Worm (Caenorhabditis elegans): ENCODE results near the gene C44B7.11.
A peak's percentile ranks its signal among the peaks of the same experiment; 100 is the strongest.

Gene C44B7.11

DNA sequence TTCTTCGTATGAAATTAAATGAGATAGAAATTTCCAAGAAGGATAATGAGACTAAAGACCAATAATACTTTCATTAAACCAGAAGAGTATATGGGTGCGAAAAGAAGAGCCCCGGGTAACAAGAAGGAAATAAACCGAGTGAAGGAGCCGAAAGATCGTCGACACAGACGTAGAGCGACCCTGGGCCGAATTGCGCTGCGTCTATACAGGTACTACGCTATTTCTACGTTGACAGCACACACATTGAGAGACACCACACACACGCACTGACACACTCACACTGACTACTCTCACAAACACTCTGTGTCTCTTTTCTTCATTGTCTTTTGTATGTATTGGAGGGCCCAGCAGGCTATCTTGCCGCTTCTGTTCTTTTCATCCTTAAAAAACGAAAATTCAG, 38.5 kb downstream of the C44B7.11 start (continued):
- TF ChIP-seq mel-28 (tag; optimal IDR thresholded peaks at IDR 0.05; ENCODE audit: borderline replicate concordance), result no peak

DNA sequence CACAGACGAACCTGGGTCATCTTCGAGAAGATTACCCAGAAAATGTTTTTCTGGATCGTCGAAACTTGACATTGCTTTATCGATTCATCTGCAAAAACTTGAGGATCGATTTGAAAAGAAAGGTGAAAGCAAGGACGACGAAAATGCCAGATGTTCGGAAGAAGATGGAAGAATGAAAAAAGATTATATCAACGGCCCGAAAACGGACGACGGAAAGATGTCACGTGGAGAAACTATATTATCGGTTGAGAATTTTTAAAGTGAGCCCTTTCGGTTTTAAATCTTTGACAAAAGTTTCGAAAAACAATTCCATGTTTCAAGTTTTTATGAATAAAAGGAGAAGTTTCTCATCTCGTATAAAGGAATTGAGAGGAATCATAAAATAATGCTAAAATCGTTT, 39.1 kb downstream of the C44B7.11 start, which contains the start of gene dnj-5:
Gene dnj-5, minus strand, starts transcription at position 101 of the 400 bp plus-strand sequence.
- TF ChIP-seq egl-18 (GFP tag; IDR thresholded peaks at IDR 0.05), result no peak
- no peak for TF ChIP-seq nhr-120 (GFP tag; IDR thresholded peaks at IDR 0.05)
- no peak for TF ChIP-seq let-526 (GFP tag; IDR thresholded peaks at IDR 0.05)
- no peak for TF ChIP-seq ZK185.1 (tag; optimal IDR thresholded peaks at IDR 0.05; ENCODE audit: poor library complexity, severe bottlenecking)
- no peak for TF ChIP-seq ceh-79 (tag; optimal IDR thresholded peaks at IDR 0.05)
- no peak for TF ChIP-seq fkh-3 (tag; optimal IDR thresholded peaks at IDR 0.05)
- TF ChIP-seq nfya-2 (GFP tag; IDR thresholded peaks at IDR 0.05), result no peak
- no peak for TF ChIP-seq T07F8.4 (tag; optimal IDR thresholded peaks at IDR 0.05)
- no peak for TF ChIP-seq xnd-1 (tag; optimal IDR thresholded peaks at IDR 0.05)
- no peak for TF ChIP-seq cebp-2 (GFP tag; IDR thresholded peaks at IDR 0.05)
- no peak for TF ChIP-seq K12H6.12 (tag; optimal IDR thresholded peaks at IDR 0.05)
- no peak for TF ChIP-seq gei-17 (GFP tag; optimal IDR thresholded peaks at IDR 0.05)
- TF ChIP-seq ccch-3 (GFP tag; optimal IDR thresholded peaks at IDR 0.05), result no peak
- TF ChIP-seq D2030.7 (GFP tag; IDR thresholded peaks at IDR 0.05), result no peak

ce11 chrII:6853059-6853466, 44.3 kb downstream of the C44B7.11 start:
- peak; percentile 10 to 26 for TF ChIP-seq rec-8 (tag; optimal IDR thresholded peaks at IDR 0.05)
- no peak for TF ChIP-seq mes-4 (tag; optimal IDR thresholded peaks at IDR 0.05)
- TF ChIP-seq mcd-1 (GFP tag; IDR thresholded peaks at IDR 0.05), result peak; percentile 74
- peak; percentile 35 for TF ChIP-seq mxl-1 (tag; optimal IDR thresholded peaks at IDR 0.05)
- no peak for TF ChIP-seq dpl-1 (GFP tag; optimal IDR thresholded peaks at IDR 0.05)
- no peak for TF ChIP-seq hsf-1 (GFP tag; IDR thresholded peaks at IDR 0.05)
- TF ChIP-seq lag-1 (GFP tag; IDR thresholded peaks at IDR 0.05), result no peak
- peak; percentile 95 for TF ChIP-seq him-1 (tag; optimal IDR thresholded peaks at IDR 0.05)
- TF ChIP-seq cebp-2 (GFP tag; IDR thresholded peaks at IDR 0.05), result no peak
- no peak for TF ChIP-seq C06A6.2 (GFP tag; conservative IDR thresholded peaks at IDR 0.05)
- TF ChIP-seq B0019.2 (GFP tag; conservative IDR thresholded peaks at IDR 0.05), result no peak
- TF ChIP-seq attf-6 (GFP tag; IDR thresholded peaks at IDR 0.05), result 0 out of 2 replicates have a peak, but pooled peaks have one; percentile 28
- TF ChIP-seq unc-130 (GFP tag; optimal IDR thresholded peaks at IDR 0.05), result no peak
- peak; percentile 25 for TF ChIP-seq ets-4 (GFP tag; optimal IDR thresholded peaks at IDR 0.05)
- TF ChIP-seq K12H6.12 (tag; optimal IDR thresholded peaks at IDR 0.05), result peak; percentile 69
- no peak for TF ChIP-seq madf-8 (GFP tag; conservative IDR thresholded peaks at IDR 0.05)
- TF ChIP-seq efl-1 (GFP tag; optimal IDR thresholded peaks at IDR 0.05), result no peak
- peak; percentile 67 for TF ChIP-seq rpc-1 (optimal IDR thresholded peaks at IDR 0.05)
- TF ChIP-seq rpc-1 (tag; optimal IDR thresholded peaks at IDR 0.05), result peak; percentile 74
- no peak for TF ChIP-seq sptf-2 (GFP tag; optimal IDR thresholded peaks at IDR 0.05)
- peak; percentile 79 for TF ChIP-seq madf-3 (GFP tag; IDR thresholded peaks at IDR 0.05)
- TF ChIP-seq snpc-1.1 (tag; optimal IDR thresholded peaks at IDR 0.05; ENCODE audit: insufficient read depth), result no peak
- no peak for TF ChIP-seq F39B2.1 (GFP tag; IDR thresholded peaks at IDR 0.05)
- no peak for TF ChIP-seq tbx-9 (tag; optimal IDR thresholded peaks at IDR 0.05; ENCODE audit: borderline replicate concordance)
- no peak for TF ChIP-seq cebp-1 (GFP tag; IDR thresholded peaks at IDR 0.05)
- peak; percentile 72 for TF ChIP-seq cebp-1 (tag; optimal IDR thresholded peaks at IDR 0.05)
- TF ChIP-seq ztf-3 (GFP tag; optimal IDR thresholded peaks at IDR 0.05), result no peak
- TF ChIP-seq bed-1 (GFP tag; IDR thresholded peaks at IDR 0.05), result no peak
- no peak for TF ChIP-seq Y95B8A.8 (GFP tag; IDR thresholded peaks at IDR 0.05)
- TF ChIP-seq repo-1 (tag; optimal IDR thresholded peaks at IDR 0.05), result no peak
- 0 out of 2 replicates have a peak, but pooled peaks have one; percentile 55 for TF ChIP-seq F37B4.10 (GFP tag; IDR thresholded peaks at IDR 0.05)
- peak; percentile 82 for TF ChIP-seq ztf-25 (GFP tag; IDR thresholded peaks at IDR 0.05)
- TF ChIP-seq lin-54 (GFP tag; optimal IDR thresholded peaks at IDR 0.05), result peak; percentile 60
- TF ChIP-seq ceh-58 (GFP tag; IDR thresholded peaks at IDR 0.05), result no peak
